Fruit fly (Drosophila melanogaster) whole organism, embryonic: ENCODE data around the gene CG34039.
A peak's percentile ranks its signal among the peaks of the same experiment; 100 is the strongest.

ENCODE experiments used
- Adf1 ChIP-seq: fragments of 200-800 bp; sonication (Bioruptor generic); IDR thresholded peaks from 2 replicates; pipeline ENCODE4 v1.3.6; 2022; ENCODE audit warnings: missing biosample characterization, missing genetic modification characterization
- Bdp1 ChIP-seq: fragments of 200-800 bp; sonication (Bioruptor generic); optimal IDR thresholded peaks from 3 replicates; lab custom pipeline; 2016; ENCODE audit warnings: missing biosample characterization, missing genetic modification characterization
- CG10366 ChIP-seq: fragments of 200-800 bp; sonication (Bioruptor generic); IDR thresholded peaks from 2 replicates; pipeline ENCODE4 v1.3.6; 2022; ENCODE audit warnings: missing biosample characterization, missing genetic modification characterization
- CG10462 ChIP-seq: fragments of 200-800 bp; sonication (Bioruptor generic); optimal IDR thresholded peaks from 2 replicates; lab custom pipeline; 2016; ENCODE audit warnings: missing biosample characterization, missing genetic modification characterization
- CG11504 ChIP-seq: fragments of 200-800 bp; sonication (Bioruptor generic); optimal IDR thresholded peaks from 3 replicates; lab custom pipeline; 2019; ENCODE audit warnings: missing biosample characterization, mild to moderate bottlenecking, missing genetic modification characterization, moderate library complexity
- CG12155 ChIP-seq: fragments of 200-800 bp; sonication (Bioruptor generic); optimal IDR thresholded peaks from 3 replicates; lab custom pipeline; 2016; ENCODE audit warnings: missing biosample characterization, missing genetic modification characterization
- CG12744 ChIP-seq: fragments of 200-800 bp; sonication (Bioruptor generic); optimal IDR thresholded peaks from 2 replicates; lab custom pipeline; 2016; ENCODE audit warnings: missing biosample characterization, missing genetic modification characterization
- CG13424 ChIP-seq: fragments of 200-800 bp; sonication (Bioruptor generic); optimal IDR thresholded peaks from 2 replicates; lab custom pipeline; 2019; ENCODE audit warnings: missing biosample characterization, mild to moderate bottlenecking, missing genetic modification characterization, moderate library complexity
- CG1602 ChIP-seq: fragments of 200-800 bp; sonication (Bioruptor generic); optimal IDR thresholded peaks from 3 replicates; lab custom pipeline; 2016; ENCODE audit warnings: missing biosample characterization, missing genetic modification characterization
- CG17568 ChIP-seq: fragments of 200-800 bp; sonication (Bioruptor generic); optimal IDR thresholded peaks from 2 replicates; lab custom pipeline; 2018; ENCODE audit warnings: missing biosample characterization, mild to moderate bottlenecking, missing genetic modification characterization, moderate library complexity
- CG2712 ChIP-seq: fragments of 200-800 bp; optimal IDR thresholded peaks from 3 replicates; lab custom pipeline; 2019; ENCODE audit warnings: missing biosample characterization, mild to moderate bottlenecking, missing genetic modification characterization, moderate library complexity
- CG2889 ChIP-seq: fragments of 200-800 bp; sonication (Bioruptor generic); IDR thresholded peaks from 3 replicates; pipeline ENCODE4 v1.3.6; 2022; ENCODE audit warnings: missing biosample characterization, missing genetic modification characterization
- CG5180 ChIP-seq: fragments of 200-800 bp; sonication (Bioruptor generic); optimal IDR thresholded peaks from 3 replicates; lab custom pipeline; 2017; ENCODE audit warnings: missing biosample characterization, missing genetic modification characterization, mild to moderate bottlenecking, moderate library complexity, missing genetic modification reagents
- CG6765 ChIP-seq: fragments of 200-800 bp; sonication (Bioruptor generic); optimal IDR thresholded peaks from 3 replicates; lab custom pipeline; 2017; ENCODE audit warnings: missing biosample characterization, mild to moderate bottlenecking, missing genetic modification characterization
- CG6813 ChIP-seq: fragments of 200-800 bp; sonication (Bioruptor generic); optimal IDR thresholded peaks from 2 replicates; lab custom pipeline; 2017; ENCODE audit warnings: missing biosample characterization, missing genetic modification characterization, mild to moderate bottlenecking, moderate library complexity, missing genetic modification reagents
- CG7357 ChIP-seq: fragments of 200-800 bp; sonication (Bioruptor generic); IDR thresholded peaks from 3 replicates; pipeline ENCODE4 v1.3.6; 2022; ENCODE audit warnings: missing biosample characterization, missing genetic modification characterization
- CG7839 ChIP-seq: fragments of 200-800 bp; sonication (Bioruptor generic); optimal IDR thresholded peaks from 3 replicates; lab custom pipeline; 2018; ENCODE audit warnings: missing biosample characterization, mild to moderate bottlenecking, missing genetic modification characterization, moderate library complexity
- CG7963 ChIP-seq: fragments of 200-800 bp; sonication (Bioruptor generic); IDR thresholded peaks from 3 replicates; pipeline ENCODE4 v1.3.6; 2022; ENCODE audit warnings: missing biosample characterization, missing genetic modification characterization; ENCODE audit not compliant: partially characterized antibody
- CG9215 ChIP-seq: fragments of 200-800 bp; sonication (Bioruptor generic); IDR thresholded peaks from 2 replicates; pipeline ENCODE4 v1.3.6; 2022; ENCODE audit warnings: missing biosample characterization, missing genetic modification characterization
- D19B ChIP-seq: fragments of 200-800 bp; sonication (Bioruptor generic); optimal IDR thresholded peaks from 2 replicates; lab custom pipeline; 2017; ENCODE audit warnings: missing biosample characterization, mild to moderate bottlenecking, missing genetic modification characterization
- Dip2 ChIP-seq: fragments of 200-800 bp; sonication (Bioruptor generic); IDR thresholded peaks from 2 replicates; pipeline ENCODE4 v1.3.6; 2022; ENCODE audit warnings: missing biosample characterization, missing genetic modification characterization
- E2f2 ChIP-seq: fragments of 200-800 bp; sonication (Bioruptor generic); IDR thresholded peaks from 2 replicates; pipeline ENCODE4 v1.3.6; 2022; ENCODE audit warnings: missing biosample characterization, missing genetic modification characterization
- Gsc ChIP-seq: fragments of 200-800 bp; sonication (Bioruptor generic); IDR thresholded peaks from 2 replicates; pipeline ENCODE4 v1.3.6; 2022; ENCODE audit warnings: missing biosample characterization, missing genetic modification characterization
- Hmr ChIP-seq: fragments of 200-800 bp; sonication (Bioruptor generic); optimal IDR thresholded peaks from 3 replicates; lab custom pipeline; 2017; ENCODE audit warnings: mild to moderate bottlenecking, missing biosample characterization, missing genetic modification reagents, missing genetic modification characterization
- Hr39 ChIP-seq: fragments of >200 bp; optimal IDR thresholded peaks from 2 replicates; lab custom pipeline; 2017
- Hsf ChIP-seq: fragments of 200-800 bp; sonication (Bioruptor generic); optimal IDR thresholded peaks from 3 replicates; lab custom pipeline; 2016; ENCODE audit warnings: missing biosample characterization, missing genetic modification characterization
- Meics ChIP-seq: fragments of 200-800 bp; sonication (Bioruptor generic); optimal IDR thresholded peaks from 2 replicates; lab custom pipeline; 2017; ENCODE audit warnings: missing biosample characterization, mild to moderate bottlenecking, missing genetic modification characterization
- Nf-YB ChIP-seq: fragments of 200-800 bp; sonication (Bioruptor generic); optimal IDR thresholded peaks from 3 replicates; lab custom pipeline; 2019; ENCODE audit warnings: missing biosample characterization, mild to moderate bottlenecking, missing genetic modification characterization, moderate library complexity
- Opbp ChIP-seq: fragments of 200-800 bp; sonication (Bioruptor generic); IDR thresholded peaks from 3 replicates; pipeline ENCODE4 v1.3.6; 2022; ENCODE audit warnings: missing biosample characterization, missing genetic modification characterization; ENCODE audit not compliant: partially characterized antibody
- Spps ChIP-seq: fragments of 200-800 bp; sonication (Bioruptor generic); optimal IDR thresholded peaks from 2 replicates; lab custom pipeline; 2018; ENCODE audit warnings: missing biosample characterization, mild to moderate bottlenecking, missing genetic modification characterization
- Usf ChIP-seq: fragments of 200-800 bp; sonication (Bioruptor generic); optimal IDR thresholded peaks from 2 replicates; lab custom pipeline; 2017; ENCODE audit warnings: missing genotype, missing biosample characterization, missing genetic modification characterization
- Xbp1 ChIP-seq: fragments of 200-800 bp; sonication (Bioruptor generic); optimal IDR thresholded peaks from 3 replicates; lab custom pipeline; 2016; ENCODE audit warnings: missing biosample characterization, mild to moderate bottlenecking, missing genetic modification characterization
- bcd ChIP-seq: fragments of 200-800 bp; sonication (Bioruptor generic); optimal IDR thresholded peaks from 2 replicates; lab custom pipeline; 2017; ENCODE audit warnings: missing biosample characterization, mild to moderate bottlenecking, missing genetic modification characterization
- chinmo ChIP-seq: fragments of 200-800 bp; sonication (Bioruptor generic); IDR thresholded peaks from 4 replicates; pipeline ENCODE4 v1.3.6; 2022; ENCODE audit warnings: missing biosample characterization, missing genetic modification characterization; ENCODE audit not compliant: partially characterized antibody
- dmrt11E ChIP-seq: fragments of 200-800 bp; sonication (Bioruptor generic); optimal IDR thresholded peaks from 3 replicates; lab custom pipeline; 2018; ENCODE audit warnings: missing biosample characterization, mild to moderate bottlenecking, missing genetic modification characterization, moderate library complexity
- eve ChIP-seq, 2 experiments: fragments of >200 bp; optimal IDR thresholded peaks; 2 replicates each; lab custom pipeline; 2017; ENCODE audit warnings: missing biosample characterization in 2 of 2, missing genetic modification characterization in 2 of 2
- fd3F ChIP-seq: fragments of 200-800 bp; sonication (Bioruptor generic); optimal IDR thresholded peaks from 2 replicates; lab custom pipeline; 2018; ENCODE audit warnings: missing biosample characterization, mild to moderate bottlenecking, missing genetic modification characterization, moderate library complexity
- fd96Cb ChIP-seq: fragments of 200-800 bp; sonication (Bioruptor generic); optimal IDR thresholded peaks from 2 replicates; lab custom pipeline; 2018; ENCODE audit warnings: missing biosample characterization, mild to moderate bottlenecking, missing genetic modification characterization, moderate library complexity
- ken ChIP-seq: fragments of 200-800 bp; sonication (Bioruptor generic); IDR thresholded peaks from 3 replicates; pipeline ENCODE4 v1.3.6; 2022; ENCODE audit warnings: missing biosample characterization, missing genetic modification characterization
- mld ChIP-seq: fragments of 200-800 bp; sonication (Bioruptor generic); IDR thresholded peaks from 3 replicates; pipeline ENCODE4 v1.3.6; 2022; ENCODE audit warnings: missing biosample characterization, missing genetic modification characterization; ENCODE audit not compliant: partially characterized antibody
- org-1 ChIP-seq: fragments of 200-800 bp; sonication (Bioruptor generic); optimal IDR thresholded peaks from 2 replicates; lab custom pipeline; 2017; ENCODE audit warnings: missing biosample characterization, missing genetic modification characterization
- pan ChIP-seq, 4 experiments: fragments of >200 bp in 3 of 4; fragments of 200-800 bp in 1 of 4; sonication (Bioruptor generic) in 1 of 4; optimal IDR thresholded peaks in 3 of 4; IDR thresholded peaks in 1 of 4; 2 replicates each; pipeline versions ENCODE4 v1.3.6 to Lab custom; 2017 to 2022; ENCODE audit warnings: missing biosample characterization in 2 of 4, missing genetic modification characterization in 2 of 4, mixed read lengths in 1 of 4
- pb ChIP-seq: fragments of 200-800 bp; sonication (Bioruptor generic); optimal IDR thresholded peaks from 3 replicates; lab custom pipeline; 2016; ENCODE audit warnings: missing biosample characterization, missing genetic modification characterization
- peb ChIP-seq: fragments of 200-800 bp; sonication (Bioruptor generic); IDR thresholded peaks from 2 replicates; pipeline ENCODE4 v1.3.6; 2022; ENCODE audit warnings: missing biosample characterization, missing genetic modification characterization
- sc ChIP-seq, 3 experiments: fragments of >200 bp in 2 of 3; fragments of 200-800 bp in 1 of 3; sonication (Bioruptor generic) in 1 of 3; optimal IDR thresholded peaks; 2 replicates in 2 of 3; 3 replicates in 1 of 3; lab custom pipeline; 2017; ENCODE audit warnings: mild to moderate bottlenecking in 1 of 3, missing biosample characterization in 1 of 3, missing genetic modification characterization in 1 of 3, missing genetic modification reagents in 1 of 3
- shn ChIP-seq: fragments of 200-800 bp; sonication (Bioruptor generic); optimal IDR thresholded peaks from 3 replicates; lab custom pipeline; 2016; ENCODE audit warnings: missing biosample characterization, missing genetic modification characterization
- sima ChIP-seq: fragments of 200-800 bp; sonication (Bioruptor generic); optimal IDR thresholded peaks from 2 replicates; lab custom pipeline; 2016; ENCODE audit warnings: missing biosample characterization, missing genetic modification characterization
- sna ChIP-seq: fragments of 200-800 bp; sonication (Bioruptor generic); IDR thresholded peaks from 2 replicates; pipeline ENCODE4 v1.3.6; 2022; ENCODE audit warnings: missing biosample characterization, missing genetic modification characterization; ENCODE audit not compliant: partially characterized antibody
- so ChIP-seq: fragments of 200-800 bp; sonication (Bioruptor generic); IDR thresholded peaks from 3 replicates; pipeline ENCODE4 v1.3.6; 2022; ENCODE audit warnings: missing biosample characterization, missing genetic modification characterization
- vvl ChIP-seq: fragments of 200-800 bp; sonication (Bioruptor generic); IDR thresholded peaks from 2 replicates; pipeline ENCODE4 v1.3.6; 2022; ENCODE audit warnings: missing biosample characterization, missing genetic modification characterization
- wek ChIP-seq: fragments of 200-800 bp; sonication (Bioruptor generic); optimal IDR thresholded peaks from 3 replicates; lab custom pipeline; 2018; ENCODE audit warnings: missing biosample characterization, mild to moderate bottlenecking, missing genetic modification characterization, moderate library complexity

The CG34039 gene

DNA sequence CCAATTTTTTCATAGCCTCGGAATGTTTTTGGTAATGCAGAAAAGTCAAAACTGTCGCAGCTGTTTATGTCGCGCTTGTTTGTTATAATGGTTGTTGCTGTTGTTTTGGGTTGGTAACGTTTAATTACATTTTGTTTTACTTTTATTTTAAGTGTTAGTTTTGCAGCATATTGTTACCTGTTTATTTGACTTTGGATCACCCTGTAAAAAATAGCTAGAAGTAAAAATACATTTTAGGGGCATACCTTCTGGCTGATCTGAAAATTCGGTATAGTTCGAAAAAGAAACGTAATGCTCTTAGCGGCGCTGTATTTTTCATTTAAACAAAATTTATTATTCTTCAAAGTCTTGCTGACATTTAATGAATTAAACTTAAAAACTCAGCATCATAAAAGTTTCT, 47.8 kb downstream of the CG34039 start (continued):
- TF ChIP-seq ken (no peak), fd3F (GFP tag; lab: Kevin White, UChicago) (no peak), CG1602 (GFP tag; lab: Kevin White, UChicago) (no peak), CG2712 (peak; percentile 23), shn (GFP tag; lab: Kevin White, UChicago) (no peak), CG9215 (no peak), pan (optimal IDR thresholded peaks at IDR 0.05; lab: Kevin White, UChicago) (no peak), pan (GFP tag; optimal IDR thresholded peaks at IDR 0.05 in 1 of 2, IDR thresholded peaks at IDR 0.05 in 1 of 2) (no peak), Spps (tag; lab: Kevin White, UChicago) (no peak), CG6765 (GFP tag; lab: Kevin White, UChicago) (no peak), chinmo (GFP tag; lab: Robert Waterston, UW) (no peak), peb (GFP tag; lab: Robert Waterston, UW) (no peak), CG10366 (peak; percentile 47), Meics (GFP tag; lab: Kevin White, UChicago) (no peak), pb (GFP tag; lab: Kevin White, UChicago) (no peak), Usf (GFP tag; lab: Kevin White, UChicago) (no peak), Opbp (GFP tag; lab: Robert Waterston, UW) (no peak), CG12744 (GFP tag; lab: Kevin White, UChicago) (no peak), Bdp1 (GFP tag; lab: Kevin White, UChicago) (no peak), fd96Cb (no peak), Adf1 (GFP tag; lab: Robert Waterston, UW) (no peak), E2f2 (GFP tag; lab: Robert Waterston, UW) (no peak), CG17568 (GFP tag; lab: Kevin White, UChicago) (no peak), CG13424 (no peak), Nf-YB (GFP tag; lab: Kevin White, UChicago) (no peak), CG7357 (GFP tag; lab: Robert Waterston, UW) (no peak), Hmr (GFP tag; lab: Kevin White, UChicago) (no peak), dmrt11E (no peak), eve (GFP tag; optimal IDR thresholded peaks at IDR 0.05; lab: Kevin White, UChicago) (no peak), so (no peak), CG6813 (GFP tag; lab: Kevin White, UChicago) (no peak), CG5180 (no peak), sna (GFP tag; lab: Robert Waterston, UW) (no peak), bcd (no peak), CG7839 (peak; percentile 4), Xbp1 (GFP tag; lab: Kevin White, UChicago) (no peak), sima (GFP tag; lab: Kevin White, UChicago) (no peak), CG2889 (no peak), org-1 (GFP tag; lab: Kevin White, UChicago) (no peak), CG7963 (GFP tag; lab: Robert Waterston, UW) (no peak), wek (GFP tag; lab: Kevin White, UChicago) (no peak), vvl (GFP tag; lab: Robert Waterston, UW) (no peak), CG10462 (no peak), CG12155 (GFP tag; lab: Kevin White, UChicago) (no peak), CG11504 (tag; lab: Kevin White, UChicago) (peak; percentile 10), Hr39 (no peak), Dip2 (no peak), mld (GFP tag; lab: Robert Waterston, UW) (no peak), Hsf (GFP tag; lab: Kevin White, UChicago) (no peak), sc (optimal IDR thresholded peaks at IDR 0.05; lab: Kevin White, UChicago) (no peak), sc (GFP tag; optimal IDR thresholded peaks at IDR 0.05; lab: Kevin White, UChicago) (no peak), Gsc (GFP tag; lab: Robert Waterston, UW) (no peak), D19B (GFP tag; lab: Kevin White, UChicago) (no peak)
